Worm (Caenorhabditis elegans) whole organism, L3 larva: ENCODE data around the gene F47G9.4.

Experiments
- ama-1 ChIP-seq: fragments of 150-350 bp; optimal IDR thresholded peaks from 2 replicates; lab custom pipeline; 2018
- ceh-28 ChIP-seq: fragments of 150-350 bp; optimal IDR thresholded peaks from 2 replicates; lab custom pipeline; 2014; ENCODE audit warnings: missing biosample characterization, missing genetic modification reagents, missing genetic modification characterization
- ceh-9 ChIP-seq: sonication (generic microtip); optimal IDR thresholded peaks from 2 replicates; lab custom pipeline; 2018; ENCODE audit warnings: missing biosample characterization, missing genetic modification characterization
- daf-12 ChIP-seq: fragments of 150-350 bp; optimal IDR thresholded peaks from 2 replicates; lab custom pipeline; 2014; ENCODE audit warnings: missing biosample characterization, missing genetic modification reagents, missing genetic modification characterization
- lin-39 ChIP-seq: fragments of 150-350 bp; optimal IDR thresholded peaks from 2 replicates; lab custom pipeline; 2018; ENCODE audit warnings: missing biosample characterization, missing genetic modification reagents, missing genetic modification characterization
- mdl-1 ChIP-seq: fragments of 150-350 bp; optimal IDR thresholded peaks from 2 replicates; lab custom pipeline; 2014; ENCODE audit warnings: missing biosample characterization, missing genetic modification characterization
- ztf-11 ChIP-seq: fragments of 150-350 bp; optimal IDR thresholded peaks from 2 replicates; lab custom pipeline; 2014; ENCODE audit warnings: missing biosample characterization, missing genetic modification characterization

DNA sequence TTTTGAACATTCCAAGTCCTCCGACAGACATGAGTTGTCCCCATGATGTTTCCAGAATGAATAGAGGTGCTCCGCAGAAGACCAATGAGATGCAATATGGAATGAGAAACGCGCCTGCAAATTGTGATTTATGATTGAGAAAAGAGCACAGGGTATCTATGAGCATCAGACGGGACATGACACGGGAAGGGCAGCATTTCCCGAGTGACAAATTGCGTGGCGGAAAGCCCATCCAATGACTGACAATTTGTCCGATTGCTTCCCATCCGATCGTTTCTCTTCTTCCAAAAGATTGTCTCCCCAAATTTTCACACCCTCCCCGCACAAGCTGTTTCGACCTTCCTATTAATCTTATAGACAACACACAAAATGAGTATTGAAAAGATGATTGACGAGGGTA lies 13.8 kb downstream of the F47G9.4 start:
- TF ChIP-seq ama-1 (no peak), ceh-28 (tag; lab: Kevin White, UChicago) (no peak), daf-12 (no peak), mdl-1 (tag; lab: Kevin White, UChicago) (no peak), ztf-11 (no peak), lin-39 (tag; lab: Kevin White, UChicago) (no peak), ceh-9 (tag; lab: Kevin White, UChicago) (no peak)
